Fruit fly (Drosophila melanogaster): ENCODE data around the gene CAH5.

Gene CAH5

dm6 chr3R:31270783-31271427 is 8.5 kb downstream of the CAH5 start:
- no peak for TF ChIP-seq Hr83 (GFP tag; optimal IDR thresholded peaks at IDR 0.05; ENCODE audit: poor library complexity, severe bottlenecking)
- TF ChIP-seq h (GFP tag; optimal IDR thresholded peaks at IDR 0.05), result peak; percentile 22
- TF ChIP-seq pan (optimal IDR thresholded peaks at IDR 0.05), result no peak
- no peak for TF ChIP-seq brk (GFP tag; optimal IDR thresholded peaks at IDR 0.05)
- TF ChIP-seq CG32264 (GFP tag; optimal IDR thresholded peaks at IDR 0.05), result no peak
- TF ChIP-seq sage (GFP tag; optimal IDR thresholded peaks at IDR 0.05), result no peak
- TF ChIP-seq dmrt93B (GFP tag; optimal IDR thresholded peaks at IDR 0.05), result no peak
- no peak for TF ChIP-seq Dfd (GFP tag; optimal IDR thresholded peaks at IDR 0.05)
- no peak for TF ChIP-seq tai (GFP tag; optimal IDR thresholded peaks at IDR 0.05)
- no peak for TF ChIP-seq woc (GFP tag; optimal IDR thresholded peaks at IDR 0.05)
- peak in 1 of 2 experiments; percentile 9 for TF ChIP-seq foxo (GFP tag; optimal IDR thresholded peaks at IDR 0.05)
- TF ChIP-seq CrebA (GFP tag; optimal IDR thresholded peaks at IDR 0.05; ENCODE audit: borderline replicate concordance), result no peak
- no peak for TF ChIP-seq psq (GFP tag; optimal IDR thresholded peaks at IDR 0.05)
- no peak for TF ChIP-seq Vsx2 (GFP tag; optimal IDR thresholded peaks at IDR 0.05; ENCODE audit: partially characterized antibody)
- no peak for TF ChIP-seq Jra (GFP tag; optimal IDR thresholded peaks at IDR 0.05)
- peak; percentile 10 for TF ChIP-seq OdsH (GFP tag; optimal IDR thresholded peaks at IDR 0.05)
- TF ChIP-seq ey (GFP tag; optimal IDR thresholded peaks at IDR 0.05), result no peak
- TF ChIP-seq usp (GFP tag; optimal IDR thresholded peaks at IDR 0.05), result no peak
- TF ChIP-seq br (GFP tag; optimal IDR thresholded peaks at IDR 0.05), result peak; percentile 18
- TF ChIP-seq fru (GFP tag; optimal IDR thresholded peaks at IDR 0.05), result peak; percentile 15
- TF ChIP-seq Abd-B (GFP tag; optimal IDR thresholded peaks at IDR 0.05), result no peak
- TF ChIP-seq jim (GFP tag; optimal IDR thresholded peaks at IDR 0.05), result no peak

DNA sequence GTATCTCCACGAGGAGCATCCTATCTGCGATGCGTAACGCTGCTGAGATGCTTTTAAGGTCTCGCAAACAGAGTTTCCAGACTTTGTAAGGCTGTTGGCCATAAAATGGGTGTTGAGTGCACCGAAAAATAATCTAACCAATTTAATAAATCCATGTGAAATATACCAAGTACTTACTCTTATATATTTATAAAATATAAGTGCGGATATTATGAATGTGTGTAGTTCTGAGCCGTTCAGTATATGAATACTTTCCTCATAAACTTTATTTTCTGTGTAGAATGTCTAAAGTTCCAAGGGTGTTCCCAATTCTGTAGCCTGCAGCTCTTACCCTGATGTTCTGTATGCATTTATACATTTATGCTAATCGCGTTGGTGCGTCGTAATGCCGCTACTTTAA is 23.4 kb downstream of the CAH5 start:
- TF ChIP-seq h (GFP tag; optimal IDR thresholded peaks at IDR 0.05), result no peak
- TF ChIP-seq HLH106 (tag; optimal IDR thresholded peaks at IDR 0.05), result no peak
- TF ChIP-seq foxo (GFP tag; optimal IDR thresholded peaks at IDR 0.05), result no peak
- TF ChIP-seq OdsH (GFP tag; optimal IDR thresholded peaks at IDR 0.05), result no peak

DNA sequence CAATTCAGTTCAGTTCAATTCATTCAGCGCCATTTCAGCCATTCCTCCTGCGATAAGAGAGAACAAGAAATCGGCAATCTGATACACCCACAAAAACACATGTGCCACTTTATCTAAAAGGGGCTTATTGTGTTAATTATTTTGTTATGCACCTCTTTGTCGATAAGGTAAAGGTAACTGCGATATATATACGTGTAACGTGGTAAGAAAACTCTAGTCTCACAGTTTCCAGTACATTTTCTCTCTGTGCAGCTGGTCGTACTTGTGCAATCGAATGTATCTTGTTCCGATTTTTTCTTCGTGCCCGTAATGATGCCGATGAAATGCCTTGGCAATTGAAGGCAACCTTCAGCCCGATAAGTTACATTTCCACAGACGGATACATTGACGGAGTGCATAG is 25.1 kb downstream of the CAH5 start:
- peak; percentile 22 for TF ChIP-seq h (GFP tag; optimal IDR thresholded peaks at IDR 0.05)
- TF ChIP-seq fru (GFP tag; optimal IDR thresholded peaks at IDR 0.05), result no peak
- no peak for TF ChIP-seq sv (GFP tag; optimal IDR thresholded peaks at IDR 0.05)
- TF ChIP-seq woc (GFP tag; optimal IDR thresholded peaks at IDR 0.05), result no peak
- no peak for TF ChIP-seq brk (GFP tag; optimal IDR thresholded peaks at IDR 0.05)
- TF ChIP-seq foxo (GFP tag; optimal IDR thresholded peaks at IDR 0.05), result peak in 1 of 2 experiments; percentile 11
- no peak for TF ChIP-seq CG9705 (GFP tag; optimal IDR thresholded peaks at IDR 0.05)
- TF ChIP-seq Vsx2 (GFP tag; optimal IDR thresholded peaks at IDR 0.05; ENCODE audit: partially characterized antibody), result no peak
- no peak for TF ChIP-seq Hr78 (GFP tag; optimal IDR thresholded peaks at IDR 0.05)
- TF ChIP-seq Hnf4 (GFP tag; optimal IDR thresholded peaks at IDR 0.05), result no peak
- no peak for TF ChIP-seq lola (GFP tag; optimal IDR thresholded peaks at IDR 0.05)
- no peak for TF ChIP-seq OdsH (GFP tag; optimal IDR thresholded peaks at IDR 0.05)
- no peak for TF ChIP-seq Dfd (GFP tag; optimal IDR thresholded peaks at IDR 0.05)
- no peak for TF ChIP-seq Mio (GFP tag; optimal IDR thresholded peaks at IDR 0.05)
- no peak for TF ChIP-seq Sp1 (GFP tag; optimal IDR thresholded peaks at IDR 0.05)
- no peak for TF ChIP-seq psq (GFP tag; optimal IDR thresholded peaks at IDR 0.05)
- TF ChIP-seq br (GFP tag; optimal IDR thresholded peaks at IDR 0.05), result peak; percentile 1
- TF ChIP-seq sage (GFP tag; optimal IDR thresholded peaks at IDR 0.05), result no peak
- TF ChIP-seq dmrt93B (GFP tag; optimal IDR thresholded peaks at IDR 0.05), result no peak
- TF ChIP-seq rgr (GFP tag; optimal IDR thresholded peaks at IDR 0.05), result no peak
- no peak for TF ChIP-seq pan (optimal IDR thresholded peaks at IDR 0.05)
- no peak for TF ChIP-seq usp (GFP tag; optimal IDR thresholded peaks at IDR 0.05)

dm6 chr3R:31290195-31290594 is 27.8 kb downstream of the CAH5 start:
- TF ChIP-seq GATAd (GFP tag; optimal IDR thresholded peaks at IDR 0.05), result no peak
- TF ChIP-seq Mio (GFP tag; optimal IDR thresholded peaks at IDR 0.05), result no peak
- no peak for TF ChIP-seq Hr83 (GFP tag; optimal IDR thresholded peaks at IDR 0.05; ENCODE audit: poor library complexity, severe bottlenecking)
- TF ChIP-seq Hnf4 (GFP tag; optimal IDR thresholded peaks at IDR 0.05), result no peak
- TF ChIP-seq Dfd (GFP tag; optimal IDR thresholded peaks at IDR 0.05), result no peak
- TF ChIP-seq Dif (GFP tag; optimal IDR thresholded peaks at IDR 0.05; ENCODE audit: partially characterized antibody), result no peak
- TF ChIP-seq Hr78 (GFP tag; optimal IDR thresholded peaks at IDR 0.05), result no peak
- TF ChIP-seq CG32264 (GFP tag; optimal IDR thresholded peaks at IDR 0.05), result no peak
- TF ChIP-seq fru (GFP tag; optimal IDR thresholded peaks at IDR 0.05), result no peak
- TF ChIP-seq HLH106 (tag; optimal IDR thresholded peaks at IDR 0.05), result no peak
- TF ChIP-seq Abd-B (GFP tag; optimal IDR thresholded peaks at IDR 0.05), result no peak
- no peak for TF ChIP-seq tai (GFP tag; optimal IDR thresholded peaks at IDR 0.05)
- no peak for TF ChIP-seq jim (GFP tag; optimal IDR thresholded peaks at IDR 0.05)
- TF ChIP-seq ey (GFP tag; optimal IDR thresholded peaks at IDR 0.05), result no peak
- TF ChIP-seq foxo (GFP tag; optimal IDR thresholded peaks at IDR 0.05), result no peak
- no peak for TF ChIP-seq sv (GFP tag; optimal IDR thresholded peaks at IDR 0.05)

Data from whole organism, wandering third instar larva.